Fruit fly (Drosophila melanogaster) whole organism, pupa: ENCODE measurements around the gene CG14443.

ENCODE experiments used
- Ets98B ChIP-seq: fragments of 200-800 bp; sonication (Bioruptor generic); IDR thresholded peaks from 2 replicates; pipeline ENCODE4 v1.3.6; 2022; ENCODE audit warnings: missing biosample characterization, missing genetic modification characterization
- Pif1A ChIP-seq: fragments of 200-800 bp; sonication (Bioruptor generic); optimal IDR thresholded peaks from 3 replicates; lab custom pipeline; 2016; ENCODE audit warnings: missing biosample characterization, missing genetic modification characterization

dm6 chrX:6678635-6679501, 45.1 kb downstream of the CG14443 start, which contains the start of gene ND-ASHI:
- TF ChIP-seq Ets98B (GFP tag; lab: Robert Waterston, UW) (peak; percentile 98), Pif1A (GFP tag; lab: Kevin White, UChicago) (peak; percentile 97)
